Fruit fly (Drosophila melanogaster): ENCODE measurements around the gene CG14990.

Gene CG14990

DNA sequence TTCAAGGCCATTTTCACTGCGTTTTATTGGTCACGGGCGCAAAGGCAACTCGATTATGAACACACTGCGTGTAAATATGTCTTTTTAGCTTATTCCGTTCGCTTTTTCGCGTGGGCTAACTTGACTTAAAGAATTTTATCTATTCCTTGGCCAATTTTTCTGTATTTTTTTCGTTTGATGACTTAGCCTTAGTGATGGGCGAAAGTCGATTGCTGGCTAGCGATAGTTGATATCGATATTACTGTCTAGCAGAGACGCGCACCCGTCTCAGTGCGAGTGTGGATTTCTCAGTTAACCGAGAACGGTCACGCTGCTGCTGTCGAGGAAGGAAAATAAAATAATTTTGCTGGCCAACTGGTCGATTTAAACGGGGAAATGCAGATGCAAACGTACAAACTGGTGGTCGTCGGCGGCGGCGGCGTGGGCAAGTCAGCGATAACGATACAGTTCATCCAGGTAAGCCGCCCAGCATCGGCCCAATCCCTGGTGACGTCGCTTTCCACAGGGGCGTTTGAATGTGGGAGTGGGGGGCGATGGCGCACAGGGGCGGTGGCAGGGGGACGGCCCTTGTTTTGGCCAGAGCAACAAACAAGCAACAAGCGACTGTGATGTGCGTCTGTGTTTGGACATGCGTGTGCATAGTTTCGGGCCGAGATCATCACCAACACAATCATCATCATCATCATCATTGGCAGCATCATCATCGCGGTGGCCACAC lies 46.0 kb downstream of the CG14990 start, which contains the start of the genes Rop and Ras64B (continued):
- peak; percentile 75 for TF ChIP-seq HmgD (GFP tag; optimal IDR thresholded peaks at IDR 0.05)
- TF ChIP-seq hbn (GFP tag; IDR thresholded peaks at IDR 0.05; ENCODE audit: partially characterized antibody), result peak; percentile 73
- no peak for TF ChIP-seq peb (GFP tag; IDR thresholded peaks at IDR 0.05)
- TF ChIP-seq Gug (GFP tag; IDR thresholded peaks at IDR 0.05), result no peak
- peak in 1 of 2 experiments; percentile 40 for TF ChIP-seq Pdp1 (GFP tag; optimal IDR thresholded peaks at IDR 0.05)
- 0 out of 3 replicates have a peak, but pooled peaks have one; percentile 35 for TF ChIP-seq CG17361 (GFP tag; IDR thresholded peaks at IDR 0.05)
- TF ChIP-seq lab (GFP tag; optimal IDR thresholded peaks at IDR 0.05), result no peak
- TF ChIP-seq Bteb2 (GFP tag; optimal IDR thresholded peaks at IDR 0.05), result peak; percentile 44
- TF ChIP-seq YL-1 (GFP tag; optimal IDR thresholded peaks at IDR 0.05), result peak; percentile 99
- peak; percentile 5 for TF ChIP-seq ewg (GFP tag; optimal IDR thresholded peaks at IDR 0.05)
- peak; percentile 75 for TF ChIP-seq nmo (GFP tag; optimal IDR thresholded peaks at IDR 0.05)
- peak; percentile 50 for TF ChIP-seq nerfin-2 (GFP tag; IDR thresholded peaks at IDR 0.05; ENCODE audit: partially characterized antibody)
- peak; percentile 20 for TF ChIP-seq CG9727 (GFP tag; optimal IDR thresholded peaks at IDR 0.05)
- no peak for TF ChIP-seq CG18764 (GFP tag; optimal IDR thresholded peaks at IDR 0.05)
- TF ChIP-seq Lpt (GFP tag; optimal IDR thresholded peaks at IDR 0.05), result no peak
- no peak for TF ChIP-seq seq (GFP tag; IDR thresholded peaks at IDR 0.05)
- TF ChIP-seq CG6689 (GFP tag; IDR thresholded peaks at IDR 0.05), result 0 out of 2 replicates have a peak, but pooled peaks have one; percentile 22
- peak; percentile 38 for TF ChIP-seq HHEX (GFP tag; optimal IDR thresholded peaks at IDR 0.05)
- peak; percentile 46 for TF ChIP-seq lilli (GFP tag; optimal IDR thresholded peaks at IDR 0.05)
- no peak for TF ChIP-seq pan (optimal IDR thresholded peaks at IDR 0.05)
- no peak for TF ChIP-seq pan (GFP tag; optimal IDR thresholded peaks at IDR 0.05 in 1 of 2, IDR thresholded peaks at IDR 0.05 in 1 of 2)
- TF ChIP-seq sr (GFP tag; IDR thresholded peaks at IDR 0.05), result peak; percentile 32; the same call in 1 of the 3 replicates
- TF ChIP-seq D (optimal IDR thresholded peaks at IDR 0.05), result no peak
- TF ChIP-seq D (GFP tag; optimal IDR thresholded peaks at IDR 0.05), result no peak
- peak; percentile 47 for TF ChIP-seq CG2120 (GFP tag; optimal IDR thresholded peaks at IDR 0.05)
- TF ChIP-seq stwl (tag; optimal IDR thresholded peaks at IDR 0.05), result peak; percentile 41
- TF ChIP-seq MBD-R2 (GFP tag; IDR thresholded peaks at IDR 0.05), result peak; percentile 84
- TF ChIP-seq CG10274 (GFP tag; optimal IDR thresholded peaks at IDR 0.05), result no peak
- peak in 1 of 2 experiments; percentile 21 for TF ChIP-seq dpn (GFP tag; optimal IDR thresholded peaks at IDR 0.05)
- peak; percentile 94 for TF ChIP-seq sqz (GFP tag; optimal IDR thresholded peaks at IDR 0.05)
- TF ChIP-seq CG8944 (GFP tag; optimal IDR thresholded peaks at IDR 0.05), result no peak
- no peak for TF ChIP-seq CG11093 (GFP tag; IDR thresholded peaks at IDR 0.05)
- TF ChIP-seq CG3281 (GFP tag; optimal IDR thresholded peaks at IDR 0.05), result no peak
- peak; percentile 52 for TF ChIP-seq CG12391 (tag; optimal IDR thresholded peaks at IDR 0.05)
- no peak for TF ChIP-seq br (optimal IDR thresholded peaks at IDR 0.05)
- no peak for TF ChIP-seq dysf (GFP tag; IDR thresholded peaks at IDR 0.05)
- no peak for TF ChIP-seq Camta (GFP tag; optimal IDR thresholded peaks at IDR 0.05)
- no peak for TF ChIP-seq pum (GFP tag; optimal IDR thresholded peaks at IDR 0.05)
- no peak for TF ChIP-seq sim (GFP tag; IDR thresholded peaks at IDR 0.05)
- peak; percentile 17 for TF ChIP-seq Xbp1 (GFP tag; optimal IDR thresholded peaks at IDR 0.05)
- peak; percentile 81 for TF ChIP-seq bbx (GFP tag; IDR thresholded peaks at IDR 0.05; ENCODE audit: partially characterized antibody)
- TF ChIP-seq CG11723 (GFP tag; optimal IDR thresholded peaks at IDR 0.05), result no peak
- TF ChIP-seq Fer1 (GFP tag; optimal IDR thresholded peaks at IDR 0.05), result peak; percentile 66
- peak; percentile 58 for TF ChIP-seq E2f2 (GFP tag; IDR thresholded peaks at IDR 0.05)
- TF ChIP-seq Adf1 (GFP tag; IDR thresholded peaks at IDR 0.05), result peak; percentile 56
- no peak for TF ChIP-seq Aef1 (GFP tag; IDR thresholded peaks at IDR 0.05)
- TF ChIP-seq nerfin-1 (tag; optimal IDR thresholded peaks at IDR 0.05), result peak; percentile 39
- no peak for TF ChIP-seq cwo (GFP tag; optimal IDR thresholded peaks at IDR 0.05)
- peak; percentile 24 for TF ChIP-seq ems (GFP tag; optimal IDR thresholded peaks at IDR 0.05)
- peak; percentile 57; the same call in 2 of the 3 replicates for TF ChIP-seq CG34422 (GFP tag; IDR thresholded peaks at IDR 0.05)

All from whole organism, embryonic.